Worm (Caenorhabditis elegans) whole organism, dauer: Measurements from ENCODE around the gene F26F4.8.
"Not testable (repeated sequence)": the region's sequence is repeated elsewhere in the genome, so short reads cannot be mapped to it uniquely, and the experiment has no call there.

Source experiments
- unc-62 ChIP-seq: sonication (generic microtip); optimal IDR thresholded peaks from 2 replicates; lab custom pipeline; 2017; ENCODE audit warnings: missing biosample characterization, missing genetic modification reagents, missing genetic modification characterization

Gene F26F4.8

DNA sequence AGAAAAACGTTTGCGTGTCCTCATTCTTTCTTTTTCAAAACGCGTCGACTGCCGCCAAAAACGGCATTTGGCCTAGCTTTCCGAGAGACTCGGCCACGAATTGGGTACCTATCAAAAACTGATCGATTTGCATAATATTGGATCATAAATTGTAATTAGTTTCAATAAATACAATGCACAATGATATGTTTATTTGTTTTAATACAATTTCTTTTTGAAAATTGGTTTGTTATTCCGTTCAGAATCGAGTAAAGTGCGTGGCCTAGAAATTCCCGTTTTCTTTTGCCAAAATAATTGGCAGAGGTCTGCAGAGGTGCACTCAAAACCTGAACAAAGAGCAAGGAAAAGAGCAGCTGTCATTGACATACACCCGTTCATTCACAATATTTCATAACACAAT, at the start of gene F26F4.8:
TSS of gene F26F4.8 (minus strand) at position 69 of the 400 bp plus-strand sequence.
- no peak for TF ChIP-seq unc-62 (GFP tag; lab: Kevin White, UChicago)

ce11 chrIII:4952970-4953369, 47.7 kb upstream of the F26F4.8 start:
- no peak for TF ChIP-seq unc-62 (GFP tag; lab: Kevin White, UChicago)

DNA sequence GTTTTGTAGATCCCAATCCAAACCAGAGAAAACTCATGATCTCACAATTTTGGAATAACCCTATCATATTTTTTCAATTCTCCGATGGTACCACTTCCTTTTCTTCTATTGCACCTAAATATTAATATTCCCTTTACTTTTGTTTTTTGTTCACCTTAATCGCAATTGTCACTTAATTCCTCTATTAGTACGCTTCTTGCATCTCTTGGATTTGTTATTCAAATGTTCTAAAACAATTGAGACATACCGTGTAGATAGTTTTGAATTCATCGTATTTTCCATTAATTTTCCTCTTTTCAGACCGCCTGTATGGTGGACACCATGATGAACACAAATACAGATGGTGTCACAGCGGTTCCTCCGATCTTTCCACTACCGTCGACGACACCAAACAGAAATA, 46.6 kb upstream of the F26F4.8 start, which contains the start of gene flh-2:
TSS of gene flh-2 (plus strand) at position 301 of the 400 bp plus-strand sequence.
- no peak for TF ChIP-seq unc-62 (GFP tag; lab: Kevin White, UChicago)

DNA sequence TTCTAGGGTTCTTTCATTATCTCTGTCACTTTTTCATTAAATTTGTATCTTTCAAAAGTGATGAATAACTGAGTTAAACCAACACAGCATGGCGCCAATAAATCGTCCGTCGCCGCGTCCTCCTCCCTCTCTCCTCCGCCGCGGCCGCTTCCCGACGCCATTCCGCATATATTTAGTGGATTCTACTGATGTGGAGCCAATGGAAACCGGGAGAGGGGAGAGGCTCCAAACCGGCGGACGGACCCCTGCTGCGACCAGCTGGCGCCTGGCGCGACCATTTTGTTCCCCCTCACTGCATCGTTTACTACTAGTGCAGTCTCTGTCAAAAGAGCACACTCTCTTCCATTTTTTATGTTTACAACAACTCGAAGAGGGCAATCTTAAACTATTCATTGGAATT, 45.9 kb upstream of the F26F4.8 start:
- TF ChIP-seq unc-62 (GFP tag; lab: Kevin White, UChicago): no peak

DNA sequence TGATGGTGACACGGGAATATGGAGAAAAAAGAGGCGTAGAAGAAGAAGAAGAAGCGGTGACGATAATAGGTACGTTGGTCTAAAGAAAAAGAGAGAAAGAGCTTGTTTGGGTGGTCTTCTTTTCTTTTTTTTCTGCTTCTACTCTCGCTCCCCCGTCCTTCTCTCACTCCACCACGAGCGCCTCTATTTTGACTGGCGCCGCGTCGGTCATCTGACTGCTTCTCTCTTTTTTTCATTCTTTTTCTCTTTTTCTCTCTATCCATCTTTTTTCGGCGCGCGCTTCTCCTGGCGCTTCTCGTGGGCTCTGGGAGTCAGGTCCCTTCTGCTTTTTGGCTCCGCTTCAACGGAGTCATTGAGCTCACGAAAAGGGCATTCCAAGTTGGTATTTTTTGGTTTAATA, 45.1 kb upstream of the F26F4.8 start:
- no peak for TF ChIP-seq unc-62 (GFP tag; lab: Kevin White, UChicago)

DNA sequence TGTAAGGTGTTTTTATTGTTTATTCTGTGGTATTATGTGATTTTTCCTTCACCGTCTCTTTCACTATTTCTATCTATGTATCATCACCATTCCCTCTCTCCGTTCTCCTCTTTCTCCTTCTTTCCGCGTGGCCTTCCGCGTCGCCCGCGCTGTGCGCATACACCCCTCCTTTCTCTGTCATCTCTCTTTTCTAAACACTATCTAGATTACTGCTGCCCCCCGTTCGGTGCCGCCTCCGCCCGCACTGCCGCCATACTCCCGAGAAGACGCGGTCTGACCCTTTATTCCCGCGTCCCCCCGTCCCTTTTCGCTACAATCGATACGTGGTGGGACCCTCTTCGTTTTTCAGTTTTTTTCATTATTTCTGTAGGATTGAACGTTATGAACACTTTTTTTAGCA, 43.4 kb upstream of the F26F4.8 start:
- no peak for TF ChIP-seq unc-62 (GFP tag; lab: Kevin White, UChicago)

DNA sequence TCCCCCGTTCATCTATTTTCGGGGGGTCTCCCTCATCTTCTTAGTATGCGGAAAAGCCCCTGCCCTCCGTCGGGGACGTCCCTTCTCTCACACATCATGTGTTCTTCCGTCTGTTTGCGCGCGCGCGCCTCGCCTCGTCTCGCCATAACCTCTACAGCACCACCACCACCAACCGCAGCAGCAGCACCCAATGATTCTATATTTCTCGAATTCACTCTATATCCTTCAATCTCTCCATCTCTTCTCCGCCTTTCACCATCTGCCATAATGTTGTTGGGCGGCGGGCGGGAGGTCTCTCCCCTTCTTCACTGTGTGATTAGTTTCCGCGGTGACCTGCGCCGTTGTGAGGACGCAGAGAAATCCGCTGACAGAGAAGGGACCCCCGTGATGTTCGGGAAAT, 42.1 kb upstream of the F26F4.8 start:
- TF ChIP-seq unc-62 (GFP tag; lab: Kevin White, UChicago): no peak

- no peak for TF ChIP-seq unc-62 (GFP tag; lab: Kevin White, UChicago)
These were observed 38.9 kb upstream of the F26F4.8 start, which contains the start of gene ntl-9 for ce11 chrIII:4944213-4944612. Gene ntl-9, plus strand, starts transcription at chrIII:4944513.

- no peak for TF ChIP-seq unc-62 (GFP tag; lab: Kevin White, UChicago)
These were observed 34.0 kb upstream of the F26F4.8 start, which contains the start of gene rpb-2 for ce11 chrIII:4939267-4939666. Gene rpb-2, plus strand, starts transcription at chrIII:4939567.

DNA sequence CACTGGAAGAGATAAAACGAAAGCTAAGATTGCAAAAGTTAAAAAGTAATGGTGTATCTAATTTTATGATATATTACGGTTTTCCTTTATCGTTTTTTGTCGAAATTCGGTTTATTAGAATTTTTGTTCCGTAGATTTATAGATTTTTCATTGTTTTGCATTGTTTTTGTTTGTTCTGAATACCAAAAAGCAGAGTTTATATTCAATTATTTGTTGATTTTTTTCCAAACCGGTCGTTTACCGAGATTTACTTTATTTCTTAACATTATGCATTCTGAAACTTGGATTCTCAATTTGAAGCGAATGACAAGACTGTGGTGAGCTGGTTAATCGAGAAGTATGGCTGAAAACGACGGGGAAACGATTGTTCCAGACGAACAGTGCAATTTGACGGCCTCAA, 31.7 kb upstream of the F26F4.8 start, which contains the start of gene fsn-1:
TSS of gene fsn-1 (plus strand) at position 301 of the 400 bp plus-strand sequence.
- no peak for TF ChIP-seq unc-62 (GFP tag; lab: Kevin White, UChicago)

- no peak for TF ChIP-seq unc-62 (GFP tag; lab: Kevin White, UChicago)
These were observed 29.8 kb upstream of the F26F4.8 start, which contains the start of gene mrps-18C for ce11 chrIII:4934896-4935628. Gene mrps-18C, plus strand, starts transcription at chrIII:4935578.

DNA sequence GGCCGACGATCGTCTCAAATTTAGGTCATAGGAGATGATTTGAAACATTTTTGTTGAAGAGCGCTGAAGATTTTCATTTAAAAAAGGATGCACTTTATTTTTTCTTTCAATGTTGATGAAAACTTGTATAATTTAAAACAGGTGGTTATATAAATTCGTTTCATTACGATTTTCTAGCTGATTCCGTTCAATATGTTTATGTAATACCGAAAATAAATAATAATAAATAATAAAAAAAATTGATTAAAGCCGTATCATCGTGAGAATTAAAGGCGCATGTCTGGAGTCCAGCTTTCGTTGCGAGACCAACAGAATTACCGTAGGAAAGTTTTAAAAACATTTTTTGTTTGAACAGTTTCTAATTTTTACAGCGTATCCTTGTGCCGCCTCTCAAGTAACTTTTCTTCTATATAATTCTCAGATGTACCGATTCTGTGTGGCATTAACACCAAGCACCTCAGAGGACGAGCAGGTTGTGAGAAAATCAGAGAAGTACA, 27.0 kb upstream of the F26F4.8 start, which contains the start of the genes C26E6.12 and eri-9:
TSS of gene C26E6.12 (minus strand) at position 51 of the 497 bp plus-strand sequence.
TSS of gene eri-9 (plus strand) at position 248 of the 497 bp plus-strand sequence.
- no peak for TF ChIP-seq unc-62 (GFP tag; lab: Kevin White, UChicago)

DNA sequence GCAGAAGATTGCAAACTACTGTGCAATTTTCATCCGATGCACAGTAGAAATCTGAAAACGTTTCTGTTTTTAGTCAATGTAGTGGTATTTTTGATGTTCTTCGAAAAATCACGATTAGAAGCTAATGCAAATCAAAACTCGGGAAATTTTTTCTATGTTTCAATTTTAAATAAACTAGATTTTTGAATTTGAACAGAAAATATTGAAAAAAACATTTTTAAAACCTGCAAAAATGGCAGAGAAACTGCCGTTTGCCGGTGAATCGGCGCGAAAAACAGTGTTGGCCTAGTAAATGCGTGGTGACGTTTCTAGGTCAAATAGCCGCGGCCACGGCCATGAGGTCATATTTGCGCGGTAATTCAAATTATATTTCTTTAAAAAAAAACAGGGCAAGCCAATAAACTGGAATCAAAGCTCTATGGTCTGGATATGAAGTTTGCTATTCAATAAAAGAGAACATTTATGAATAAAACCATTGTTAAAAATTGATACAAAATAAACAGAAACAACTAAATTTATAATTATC, 24.9 kb upstream of the F26F4.8 start, which contains the start of gene set-2:
TSS of gene set-2 (minus strand) at position 51 of the 526 bp plus-strand sequence.
- TF ChIP-seq unc-62 (GFP tag; lab: Kevin White, UChicago): no peak

- TF ChIP-seq unc-62 (GFP tag; lab: Kevin White, UChicago): no peak
These were observed 18.9 kb upstream of the F26F4.8 start for ce11 chrIII:4924134-4924533.

- not testable (repeated sequence) for TF ChIP-seq unc-62 (GFP tag; lab: Kevin White, UChicago)
These were observed 16.7 kb upstream of the F26F4.8 start, which contains the start of gene mmab-1 for ce11 chrIII:4922020-4922419. Gene mmab-1, minus strand, starts transcription at chrIII:4922114.

DNA sequence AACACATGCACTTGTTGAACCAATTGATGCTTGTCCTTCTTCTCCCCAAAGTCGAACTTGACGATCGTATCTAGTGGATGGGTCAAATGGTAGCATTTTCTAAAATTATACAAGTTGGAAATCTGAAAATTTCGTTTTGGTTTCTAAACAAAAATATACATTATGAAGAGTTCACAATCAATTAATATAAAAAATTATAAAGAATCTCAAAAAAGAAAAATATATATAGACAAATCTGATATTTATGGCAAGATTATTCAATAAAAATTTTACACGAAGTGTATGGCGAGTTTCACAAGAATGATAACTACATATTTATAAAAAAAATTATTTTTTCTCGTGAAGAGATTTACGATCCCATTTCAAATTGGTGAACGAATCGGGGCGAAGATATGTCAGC, 14.9 kb upstream of the F26F4.8 start, which contains the start of gene ula-1:
TSS of gene ula-1 (minus strand) at position 101 of the 400 bp plus-strand sequence.
- TF ChIP-seq unc-62 (GFP tag; lab: Kevin White, UChicago): no peak
